Worm (Caenorhabditis elegans): ENCODE data around the gene ZK637.4.
A peak's percentile ranks its signal among the peaks of the same experiment; 100 is the strongest.

Gene ZK637.4

ce11 chrIII:8850482-8851047, 43.0 kb upstream of the ZK637.4 start, which contains the start of gene F44E2.9 (continued):
- no peak for TF ChIP-seq bed-2 (GFP tag; IDR thresholded peaks at IDR 0.05)
- no peak for TF ChIP-seq B0261.1 (tag; optimal IDR thresholded peaks at IDR 0.05)
- TF ChIP-seq Y95B8A.8 (GFP tag; IDR thresholded peaks at IDR 0.05): no peak
- no peak for TF ChIP-seq atf-7 (tag; optimal IDR thresholded peaks at IDR 0.05)
- no peak for TF ChIP-seq nhr-179 (tag; optimal IDR thresholded peaks at IDR 0.05)
- TF ChIP-seq dpl-1 (GFP tag; optimal IDR thresholded peaks at IDR 0.05): peak; percentile 79
- TF ChIP-seq nfyb-1 (GFP tag; IDR thresholded peaks at IDR 0.05): no peak
- peak; percentile 57 for TF ChIP-seq ZK185.1 (tag; optimal IDR thresholded peaks at IDR 0.05; ENCODE audit: poor library complexity, severe bottlenecking)
- no peak for TF ChIP-seq dpff-1 (tag; optimal IDR thresholded peaks at IDR 0.05)
- TF ChIP-seq let-526 (GFP tag; IDR thresholded peaks at IDR 0.05): no peak
- no peak for TF ChIP-seq Y79H2A.3 (GFP tag; conservative IDR thresholded peaks at IDR 0.05)
- TF ChIP-seq him-1 (tag; optimal IDR thresholded peaks at IDR 0.05): peak; percentile 1
- peak; percentile 86 for TF ChIP-seq ztf-18 (tag; optimal IDR thresholded peaks at IDR 0.05)
- no peak for TF ChIP-seq ztf-28 (GFP tag; IDR thresholded peaks at IDR 0.05)
- TF ChIP-seq ceh-58 (GFP tag; IDR thresholded peaks at IDR 0.05): no peak
- no peak for TF ChIP-seq nhr-27 (tag; optimal IDR thresholded peaks at IDR 0.05)
- TF ChIP-seq zim-3 (tag; optimal IDR thresholded peaks at IDR 0.05): no peak
- no peak for TF ChIP-seq die-1 (tag; optimal IDR thresholded peaks at IDR 0.05)
- TF ChIP-seq hmg-1.2 (GFP tag; IDR thresholded peaks at IDR 0.05): peak; percentile 83; the same call in 1 of the 2 replicates
- TF ChIP-seq somi-1 (GFP tag; optimal IDR thresholded peaks at IDR 0.05): no peak
- no peak for TF ChIP-seq let-607 (tag; optimal IDR thresholded peaks at IDR 0.05)
- TF ChIP-seq chd-7 (tag; optimal IDR thresholded peaks at IDR 0.05): no peak
- no peak for TF ChIP-seq hmg-20 (GFP tag; IDR thresholded peaks at IDR 0.05)
- no peak for TF ChIP-seq sdz-38 (tag; optimal IDR thresholded peaks at IDR 0.05)
- peak; percentile 93 for TF ChIP-seq lin-54 (GFP tag; optimal IDR thresholded peaks at IDR 0.05)
- no peak for TF ChIP-seq egrh-3 (GFP tag; IDR thresholded peaks at IDR 0.05)
- 0 out of 2 replicates have a peak, but pooled peaks have one; percentile 11 for TF ChIP-seq madf-3 (GFP tag; IDR thresholded peaks at IDR 0.05)
- TF ChIP-seq hsf-1 (GFP tag; IDR thresholded peaks at IDR 0.05): 0 out of 2 replicates have a peak, but pooled peaks have one; percentile 49
- TF ChIP-seq ztf-6 (GFP tag; IDR thresholded peaks at IDR 0.05): no peak
- TF ChIP-seq F23B12.7 (tag; optimal IDR thresholded peaks at IDR 0.05; ENCODE audit: insufficient read depth): peak; percentile 16
- no peak for TF ChIP-seq F10E7.11 (tag; optimal IDR thresholded peaks at IDR 0.05)
- TF ChIP-seq rcor-1 (GFP tag; IDR thresholded peaks at IDR 0.05): 0 out of 2 replicates have a peak, but pooled peaks have one; percentile 19
- no peak for TF ChIP-seq F22D6.2 (tag; optimal IDR thresholded peaks at IDR 0.05)
- TF ChIP-seq madf-8 (GFP tag; conservative IDR thresholded peaks at IDR 0.05): peak; percentile 57
- TF ChIP-seq sea-2 (GFP tag; IDR thresholded peaks at IDR 0.05): no peak
- TF ChIP-seq pbrm-1 (GFP tag; IDR thresholded peaks at IDR 0.05): peak; percentile 57; the same call in 1 of the 2 replicates
- TF ChIP-seq ztf-25 (GFP tag; IDR thresholded peaks at IDR 0.05): no peak
- no peak for TF ChIP-seq C06A6.2 (GFP tag; conservative IDR thresholded peaks at IDR 0.05)
- TF ChIP-seq ets-4 (GFP tag; optimal IDR thresholded peaks at IDR 0.05): no peak
- no peak for TF ChIP-seq Y67H2A.10 (GFP tag; conservative IDR thresholded peaks at IDR 0.05)
- TF ChIP-seq xnd-1 (tag; optimal IDR thresholded peaks at IDR 0.05): peak; percentile 34
- no peak for TF ChIP-seq ztf-26 (tag; optimal IDR thresholded peaks at IDR 0.05)
- no peak for TF ChIP-seq hrde-1 (tag; optimal IDR thresholded peaks at IDR 0.05; ENCODE audit: borderline replicate concordance)
- no peak for TF ChIP-seq Y53G8AR.9 (GFP tag; conservative IDR thresholded peaks at IDR 0.05)
- no peak for TF ChIP-seq ztf-22 (GFP tag; optimal IDR thresholded peaks at IDR 0.05)
- no peak for TF ChIP-seq ceh-40 (GFP tag; IDR thresholded peaks at IDR 0.05)
- TF ChIP-seq ceh-79 (tag; optimal IDR thresholded peaks at IDR 0.05): no peak
- TF ChIP-seq sptf-2 (GFP tag; optimal IDR thresholded peaks at IDR 0.05): no peak
- TF ChIP-seq pha-4 (tag; optimal IDR thresholded peaks at IDR 0.05): no peak
